Fruit fly (Drosophila melanogaster) whole organism, prepupa: ENCODE data around the gene Sfmbt.
A peak's percentile ranks its signal among the peaks of the same experiment; 100 is the strongest.

Experiments
- Blimp-1 ChIP-seq: fragments of 200-800 bp; sonication (Bioruptor generic); optimal IDR thresholded peaks from 3 replicates; lab custom pipeline; 2017; ENCODE audit warnings: missing biosample characterization, missing genetic modification characterization, mild to moderate bottlenecking, moderate library complexity, missing genetic modification reagents
- CG10631 ChIP-seq: fragments of 200-800 bp; sonication (Bioruptor generic); optimal IDR thresholded peaks from 2 replicates; lab custom pipeline; 2016; ENCODE audit warnings: missing biosample characterization, missing genetic modification characterization
- CG10669 ChIP-seq: fragments of 200-800 bp; sonication (Bioruptor generic); optimal IDR thresholded peaks from 3 replicates; lab custom pipeline; 2018; ENCODE audit warnings: missing biosample characterization, mild to moderate bottlenecking, missing genetic modification characterization, moderate library complexity
- CG11294 ChIP-seq: fragments of 200-800 bp; sonication (Bioruptor generic); IDR thresholded peaks from 2 replicates; pipeline ENCODE4 v1.3.6; 2022; ENCODE audit warnings: missing biosample characterization, missing genetic modification characterization
- CG11762 ChIP-seq: fragments of 200-800 bp; sonication (Bioruptor generic); optimal IDR thresholded peaks from 3 replicates; lab custom pipeline; 2016; ENCODE audit warnings: missing biosample characterization, missing genetic modification characterization; ENCODE audit not compliant: insufficient read depth
- CG11902 ChIP-seq: fragments of 200-800 bp; sonication (Bioruptor generic); optimal IDR thresholded peaks from 3 replicates; lab custom pipeline; 2016; ENCODE audit warnings: missing biosample characterization, missing genetic modification characterization
- CG1621 ChIP-seq: fragments of 200-800 bp; sonication (Bioruptor generic); optimal IDR thresholded peaks from 3 replicates; lab custom pipeline; 2018; ENCODE audit warnings: missing biosample characterization, mild to moderate bottlenecking, missing genetic modification characterization
- CG16779 ChIP-seq: fragments of 200-800 bp; sonication (Bioruptor generic); optimal IDR thresholded peaks from 3 replicates; lab custom pipeline; 2017; ENCODE audit warnings: missing biosample characterization, mild to moderate bottlenecking, missing genetic modification characterization
- CG3032 ChIP-seq: fragments of 200-800 bp; optimal IDR thresholded peaks from 2 replicates; lab custom pipeline; 2019; ENCODE audit warnings: missing biosample characterization, mild to moderate bottlenecking, missing genetic modification characterization, moderate library complexity
- CG31627 ChIP-seq: fragments of 200-800 bp; sonication (Bioruptor generic); optimal IDR thresholded peaks from 3 replicates; lab custom pipeline; 2016; ENCODE audit warnings: missing biosample characterization, missing genetic modification characterization
- CG34406 ChIP-seq: fragments of 200-800 bp; sonication (Bioruptor generic); optimal IDR thresholded peaks from 3 replicates; lab custom pipeline; 2016; ENCODE audit warnings: missing biosample characterization, missing genetic modification characterization
- CG3919 ChIP-seq: fragments of 200-800 bp; sonication (Bioruptor generic); optimal IDR thresholded peaks from 3 replicates; lab custom pipeline; 2016; ENCODE audit warnings: missing biosample characterization, missing genetic modification characterization
- CG4318 ChIP-seq: fragments of 200-800 bp; sonication (Bioruptor generic); optimal IDR thresholded peaks from 3 replicates; lab custom pipeline; 2017; ENCODE audit warnings: missing biosample characterization, mild to moderate bottlenecking, missing genetic modification characterization
- CG6163 ChIP-seq: fragments of 200-800 bp; sonication (Bioruptor generic); IDR thresholded peaks from 3 replicates; pipeline ENCODE4 v1.3.6; 2022; ENCODE audit warnings: missing biosample characterization, missing genetic modification characterization
- CG6276 ChIP-seq: fragments of 200-800 bp; sonication (Bioruptor generic); optimal IDR thresholded peaks from 2 replicates; lab custom pipeline; 2017; ENCODE audit warnings: missing biosample characterization, mild to moderate bottlenecking, missing genetic modification characterization
- CG6808 ChIP-seq: fragments of 200-800 bp; sonication (Bioruptor generic); optimal IDR thresholded peaks from 3 replicates; lab custom pipeline; 2017; ENCODE audit warnings: missing biosample characterization, missing genetic modification characterization, mild to moderate bottlenecking, moderate library complexity, missing genetic modification reagents
- CG7368 ChIP-seq: fragments of 200-800 bp; sonication (Bioruptor generic); optimal IDR thresholded peaks from 3 replicates; lab custom pipeline; 2016; ENCODE audit warnings: missing biosample characterization, missing genetic modification characterization
- CG8119 ChIP-seq: fragments of 200-800 bp; sonication (Bioruptor generic); IDR thresholded peaks from 3 replicates; pipeline ENCODE4 v1.3.6; 2022; ENCODE audit warnings: missing biosample characterization, missing genetic modification characterization
- CG8632 ChIP-seq: fragments of 200-800 bp; sonication (Bioruptor generic); optimal IDR thresholded peaks from 3 replicates; lab custom pipeline; 2016; ENCODE audit warnings: missing biosample characterization, missing genetic modification characterization
- CG9139 ChIP-seq: fragments of 200-800 bp; sonication (Bioruptor generic); optimal IDR thresholded peaks from 3 replicates; lab custom pipeline; 2017; ENCODE audit warnings: missing biosample characterization, mild to moderate bottlenecking, missing genetic modification characterization
- Eip75B ChIP-seq: fragments of 200-800 bp; sonication (Bioruptor generic); optimal IDR thresholded peaks from 3 replicates; lab custom pipeline; 2016; ENCODE audit warnings: missing biosample characterization, missing genetic modification characterization
- Eip78C ChIP-seq: fragments of 200-800 bp; sonication (Bioruptor generic); peaks from one replicate; lab custom pipeline; 2016; ENCODE audit warnings: missing biosample characterization, missing genetic modification characterization
- Eip93F ChIP-seq: fragments of 200-800 bp; sonication (Bioruptor generic); optimal IDR thresholded peaks from 2 replicates; lab custom pipeline; 2016; ENCODE audit warnings: missing biosample characterization, mild to moderate bottlenecking, missing genetic modification characterization
- Ets96B ChIP-seq: fragments of 200-800 bp; optimal IDR thresholded peaks from 2 replicates; lab custom pipeline; 2019; ENCODE audit warnings: missing biosample characterization, mild to moderate bottlenecking, missing genetic modification characterization, moderate library complexity
- Hr39 ChIP-seq: fragments of 200-800 bp; sonication (Bioruptor generic); optimal IDR thresholded peaks from 2 replicates; lab custom pipeline; 2016; ENCODE audit warnings: missing biosample characterization, missing genetic modification characterization
- Lpt ChIP-seq: fragments of 200-800 bp; sonication (Bioruptor generic); optimal IDR thresholded peaks from 3 replicates; lab custom pipeline; 2016; ENCODE audit warnings: missing biosample characterization, missing genetic modification characterization
- Met ChIP-seq: fragments of 200-800 bp; sonication (Bioruptor generic); optimal IDR thresholded peaks from 3 replicates; lab custom pipeline; 2016; ENCODE audit warnings: missing biosample characterization, missing genetic modification characterization
- OdsH ChIP-seq: fragments of 200-800 bp; sonication (Bioruptor generic); optimal IDR thresholded peaks from 3 replicates; lab custom pipeline; 2016; ENCODE audit warnings: missing biosample characterization, missing genetic modification characterization
- Smox ChIP-seq: fragments of 200-800 bp; sonication (Bioruptor generic); optimal IDR thresholded peaks from 3 replicates; lab custom pipeline; 2016; ENCODE audit warnings: missing biosample characterization, missing genetic modification characterization
- Sox102F ChIP-seq: fragments of 200-800 bp; sonication (Bioruptor generic); optimal IDR thresholded peaks from 2 replicates; lab custom pipeline; 2016; ENCODE audit warnings: missing biosample characterization, mild to moderate bottlenecking, missing genetic modification characterization
- Sox14 ChIP-seq: fragments of 200-800 bp; sonication (Bioruptor generic); optimal IDR thresholded peaks from 3 replicates; lab custom pipeline; 2016; ENCODE audit warnings: missing biosample characterization, missing genetic modification characterization
- Sox15 ChIP-seq: fragments of 200-800 bp; sonication (Bioruptor generic); optimal IDR thresholded peaks from 3 replicates; lab custom pipeline; 2016; ENCODE audit warnings: missing biosample characterization, missing genetic modification characterization
- achi ChIP-seq: fragments of 200-800 bp; sonication (Bioruptor generic); optimal IDR thresholded peaks from 3 replicates; lab custom pipeline; 2016; ENCODE audit warnings: missing biosample characterization, missing genetic modification characterization
- acj6 ChIP-seq: fragments of 200-800 bp; sonication (Bioruptor generic); optimal IDR thresholded peaks from 3 replicates; lab custom pipeline; 2016; ENCODE audit warnings: missing biosample characterization, missing genetic modification characterization
- cyc ChIP-seq: fragments of 200-800 bp; sonication (Bioruptor generic); optimal IDR thresholded peaks from 3 replicates; lab custom pipeline; 2016; ENCODE audit warnings: missing biosample characterization, missing genetic modification characterization
- dac ChIP-seq: fragments of 200-800 bp; sonication (Bioruptor generic); optimal IDR thresholded peaks from 2 replicates; lab custom pipeline; 2017; ENCODE audit warnings: missing biosample characterization, mild to moderate bottlenecking, missing genetic modification characterization
- dsx ChIP-seq: fragments of 200-800 bp; optimal IDR thresholded peaks from 3 replicates; lab custom pipeline; 2019; ENCODE audit warnings: missing biosample characterization, mild to moderate bottlenecking, missing genetic modification characterization, moderate library complexity; ENCODE audit not compliant: poor library complexity, severe bottlenecking
- eg ChIP-seq: fragments of 200-800 bp; sonication (Bioruptor generic); IDR thresholded peaks from 3 replicates; pipeline ENCODE4 v1.3.6; 2022; ENCODE audit warnings: missing biosample characterization, missing genetic modification characterization
- esn ChIP-seq: fragments of 200-800 bp; sonication (Bioruptor generic); optimal IDR thresholded peaks from 2 replicates; lab custom pipeline; 2016; ENCODE audit warnings: missing biosample characterization, mild to moderate bottlenecking, missing genetic modification characterization, moderate library complexity
- fd59A ChIP-seq: fragments of 200-800 bp; sonication (Bioruptor generic); optimal IDR thresholded peaks from 2 replicates; lab custom pipeline; 2017; ENCODE audit warnings: missing biosample characterization, mild to moderate bottlenecking, missing genetic modification characterization, missing genetic modification reagents
- fd85E ChIP-seq: fragments of 200-800 bp; sonication (Bioruptor generic); optimal IDR thresholded peaks from 3 replicates; lab custom pipeline; 2016; ENCODE audit warnings: missing biosample characterization, missing genetic modification characterization
- lz ChIP-seq: fragments of 200-800 bp; sonication (Bioruptor generic); optimal IDR thresholded peaks from 3 replicates; lab custom pipeline; 2016; ENCODE audit warnings: missing biosample characterization, missing genetic modification characterization
- pdm3 ChIP-seq: fragments of 200-800 bp; sonication (Bioruptor generic); optimal IDR thresholded peaks from 3 replicates; lab custom pipeline; 2016; ENCODE audit warnings: missing biosample characterization, missing genetic modification characterization
- salr ChIP-seq, 2 experiments: fragments of 200-800 bp; sonication (Bioruptor generic); optimal IDR thresholded peaks; 3 replicates each; lab custom pipeline; 2016 to 2018; ENCODE audit warnings: missing biosample characterization in 2 of 2, missing genetic modification characterization in 2 of 2, mild to moderate bottlenecking in 1 of 2
- spab ChIP-seq: fragments of 200-800 bp; sonication (Bioruptor generic); optimal IDR thresholded peaks from 2 replicates; lab custom pipeline; 2017; ENCODE audit warnings: missing biosample characterization, mild to moderate bottlenecking, missing genetic modification characterization, missing genetic modification reagents
- ss ChIP-seq, 2 experiments: fragments of 200-800 bp; sonication (Bioruptor generic); optimal IDR thresholded peaks; 2 replicates in 1 of 2; 3 replicates in 1 of 2; lab custom pipeline; 2017 to 2018; ENCODE audit warnings: mild to moderate bottlenecking in 2 of 2, missing biosample characterization in 2 of 2, missing genetic modification characterization in 2 of 2, moderate library complexity in 1 of 2
- svp ChIP-seq: fragments of 200-800 bp; sonication (Bioruptor generic); peaks from one replicate; lab custom pipeline; 2016; ENCODE audit warnings: missing biosample characterization, missing genetic modification characterization
- topi ChIP-seq: fragments of 200-800 bp; sonication (Bioruptor generic); optimal IDR thresholded peaks from 3 replicates; lab custom pipeline; 2016; ENCODE audit warnings: missing biosample characterization, missing genetic modification characterization
- vri ChIP-seq: fragments of 200-800 bp; sonication (Bioruptor generic); optimal IDR thresholded peaks from 3 replicates; lab custom pipeline; 2016; ENCODE audit warnings: missing biosample characterization, mild to moderate bottlenecking, missing genetic modification characterization

The Sfmbt gene

DNA sequence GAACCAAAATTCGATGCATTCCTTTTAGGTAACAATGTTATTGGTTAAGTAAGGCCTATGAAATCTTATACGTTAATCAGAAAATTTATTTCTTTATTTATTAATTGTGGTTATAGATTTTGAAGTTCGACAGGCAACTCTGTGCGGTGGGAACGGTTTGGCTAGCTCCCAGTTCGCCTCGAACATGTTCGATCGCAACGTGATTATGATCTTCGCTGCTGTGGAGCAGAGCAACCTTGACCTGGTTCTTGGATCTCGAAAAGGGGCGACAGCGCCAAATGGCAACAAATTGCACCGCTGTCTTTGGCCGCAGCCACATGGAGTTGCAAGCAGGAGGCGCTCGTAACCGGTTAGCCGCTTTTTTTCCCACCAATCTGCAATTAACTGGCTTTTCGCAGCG is 22.3 kb downstream of the Sfmbt start:
- TF ChIP-seq ss (GFP tag; optimal IDR thresholded peaks at IDR 0.05; lab: Kevin White, UChicago) (peak in 1 of 2 experiments; percentile 59), Eip93F (no peak), spab (GFP tag; lab: Kevin White, UChicago) (no peak), Eip78C (GFP tag; lab: Kevin White, UChicago) (no peak), Eip75B (GFP tag; lab: Kevin White, UChicago) (peak; percentile 42)

- TF ChIP-seq Eip78C (GFP tag; lab: Kevin White, UChicago) = peak; percentile 48
- TF ChIP-seq CG3032 (tag; lab: Kevin White, UChicago) = peak; percentile 85
- TF ChIP-seq dac (GFP tag; lab: Kevin White, UChicago) = no peak
- 0 out of 3 replicates have a peak, but pooled peaks have one; percentile 5 for TF ChIP-seq eg (GFP tag; lab: Robert Waterston, UW)
- peak; percentile 44; the same call in 1 of the 3 replicates for TF ChIP-seq CG6163 (GFP tag; lab: Robert Waterston, UW)
- no peak for TF ChIP-seq pdm3 (GFP tag; lab: Kevin White, UChicago)
- TF ChIP-seq CG34406 (GFP tag; lab: Kevin White, UChicago) = peak; percentile 50
- peak; percentile 59 for TF ChIP-seq CG9139 (GFP tag; lab: Kevin White, UChicago)
- TF ChIP-seq CG11762 (GFP tag; lab: Kevin White, UChicago) = peak; percentile 24
- peak; percentile 57 for TF ChIP-seq svp (GFP tag; lab: Kevin White, UChicago)
- peak; percentile 42 for TF ChIP-seq esn
- no peak for TF ChIP-seq lz (GFP tag; lab: Kevin White, UChicago)
- TF ChIP-seq Sox102F (GFP tag; lab: Kevin White, UChicago) = peak; percentile 7
- TF ChIP-seq fd59A (GFP tag; lab: Kevin White, UChicago) = peak; percentile 56
- peak; percentile 83 for TF ChIP-seq Ets96B (tag; lab: Kevin White, UChicago)
- no peak for TF ChIP-seq CG31627
- TF ChIP-seq Smox (GFP tag; lab: Kevin White, UChicago) = peak; percentile 11
- TF ChIP-seq topi = peak; percentile 27
- peak; percentile 16 for TF ChIP-seq CG16779
- TF ChIP-seq CG6276 (GFP tag; lab: Kevin White, UChicago) = peak; percentile 24
- TF ChIP-seq CG11902 = peak; percentile 4
- TF ChIP-seq CG8632 (GFP tag; lab: Kevin White, UChicago) = peak; percentile 33
- peak; percentile 34 for TF ChIP-seq CG1621 (tag; lab: Kevin White, UChicago)
- TF ChIP-seq CG3919 (GFP tag; lab: Kevin White, UChicago) = peak; percentile 43
- peak; percentile 37 for TF ChIP-seq achi (GFP tag; lab: Kevin White, UChicago)
- peak; percentile 15 for TF ChIP-seq Blimp-1 (GFP tag; lab: Kevin White, UChicago)
- TF ChIP-seq Sox15 (GFP tag; lab: Kevin White, UChicago) = no peak
- TF ChIP-seq Lpt (GFP tag; lab: Kevin White, UChicago) = no peak
- peak; percentile 9 for TF ChIP-seq cyc (GFP tag; lab: Kevin White, UChicago)
- peak; percentile 36 for TF ChIP-seq CG4318 (GFP tag; lab: Kevin White, UChicago)
- TF ChIP-seq acj6 (GFP tag; lab: Kevin White, UChicago) = peak; percentile 56
- TF ChIP-seq Met (GFP tag; lab: Kevin White, UChicago) = peak; percentile 18
- TF ChIP-seq salr (GFP tag; optimal IDR thresholded peaks at IDR 0.05; lab: Kevin White, UChicago) = peak in 1 of 2 experiments; percentile 24
- peak; percentile 16 for TF ChIP-seq Sox14 (GFP tag; lab: Kevin White, UChicago)
- no peak for TF ChIP-seq Hr39 (GFP tag; lab: Kevin White, UChicago)
- no peak for TF ChIP-seq Eip93F
- peak; percentile 35 for TF ChIP-seq CG7368 (GFP tag; lab: Kevin White, UChicago)
- peak; percentile 44 to 71 for TF ChIP-seq ss (GFP tag; optimal IDR thresholded peaks at IDR 0.05; lab: Kevin White, UChicago)
- TF ChIP-seq CG11294 (GFP tag; lab: Robert Waterston, UW) = no peak; the same call in 1 of the 2 replicates
- TF ChIP-seq vri (GFP tag; lab: Kevin White, UChicago) = no peak
- peak; percentile 70 for TF ChIP-seq CG6808 (GFP tag; lab: Kevin White, UChicago)
- peak; percentile 80 for TF ChIP-seq dsx (GFP tag; lab: Kevin White, UChicago)
- peak; percentile 71 for TF ChIP-seq spab (GFP tag; lab: Kevin White, UChicago)
- peak; percentile 40; the same call in 1 of the 3 replicates for TF ChIP-seq CG8119 (GFP tag; lab: Robert Waterston, UW)
- peak; percentile 69 for TF ChIP-seq CG10669
- peak; percentile 26 for TF ChIP-seq OdsH
- no peak for TF ChIP-seq fd85E (GFP tag; lab: Kevin White, UChicago)
- TF ChIP-seq CG10631 = peak; percentile 78
Observed at dm6 chr2L:13146254-13146653, 30.3 kb downstream of the Sfmbt start.
